Worm (Caenorhabditis elegans) whole organism, L3 larva: ENCODE data around the gene tpa-1.
"Not testable (repeated sequence)": the region's sequence is repeated elsewhere in the genome, so short reads cannot be mapped to it uniquely, and the experiment has no call there.

Experiments used
- ZK546.5 ChIP-seq: sonication (generic microtip); optimal IDR thresholded peaks from 2 replicates; lab custom pipeline; 2017; ENCODE audit warnings: missing biosample characterization, missing genetic modification characterization
- ceh-16 ChIP-seq: sonication (generic microtip); optimal IDR thresholded peaks from 2 replicates; lab custom pipeline; 2017; ENCODE audit warnings: missing biosample characterization, missing genetic modification characterization
- ceh-28 ChIP-seq: fragments of 150-350 bp; optimal IDR thresholded peaks from 2 replicates; lab custom pipeline; 2014; ENCODE audit warnings: missing biosample characterization, missing genetic modification reagents, missing genetic modification characterization
- ceh-82 ChIP-seq: fragments of 150-350 bp; optimal IDR thresholded peaks from 2 replicates; lab custom pipeline; 2014; ENCODE audit warnings: missing biosample characterization, missing genetic modification characterization
- ceh-9 ChIP-seq: sonication (generic microtip); optimal IDR thresholded peaks from 2 replicates; lab custom pipeline; 2018; ENCODE audit warnings: missing biosample characterization, missing genetic modification characterization
- daf-12 ChIP-seq: fragments of 150-350 bp; optimal IDR thresholded peaks from 2 replicates; lab custom pipeline; 2014; ENCODE audit warnings: missing biosample characterization, missing genetic modification reagents, missing genetic modification characterization
- elt-2 ChIP-seq: sonication (generic microtip); optimal IDR thresholded peaks from 2 replicates; lab custom pipeline; 2016; ENCODE audit warnings: missing genetic modification reagents, mild to moderate bottlenecking, missing genetic modification characterization, missing compliant biosample characterization
- elt-3 ChIP-seq, 3 experiments: fragments of 150-350 bp in 1 of 3; sonication (generic microtip) in 2 of 3; optimal IDR thresholded peaks; 2 replicates in 2 of 3; 4 replicates in 1 of 3; lab custom pipeline; 2014 to 2017; ENCODE audit warnings: missing biosample characterization in 3 of 3, missing genetic modification characterization in 3 of 3
- eor-1 ChIP-seq, 2 experiments: fragments of 150-350 bp; optimal IDR thresholded peaks; 2 replicates each; lab custom pipeline; 2014 to 2018; ENCODE audit warnings: missing biosample characterization in 2 of 2, missing genetic modification characterization in 2 of 2
- fkh-10 ChIP-seq: sonication (generic microtip); optimal IDR thresholded peaks from 2 replicates; lab custom pipeline; 2017; ENCODE audit warnings: missing biosample characterization, missing genetic modification reagents, missing genetic modification characterization
- fkh-2 ChIP-seq: fragments of 150-350 bp; optimal IDR thresholded peaks from 2 replicates; lab custom pipeline; 2014; ENCODE audit warnings: missing biosample characterization, missing genetic modification reagents, missing genetic modification characterization
- fos-1 ChIP-seq: fragments of 150-350 bp; optimal IDR thresholded peaks from 2 replicates; lab custom pipeline; 2014; ENCODE audit warnings: missing biosample characterization, missing genetic modification characterization
- lin-15B ChIP-seq: fragments of 150-350 bp; optimal IDR thresholded peaks from 2 replicates; lab custom pipeline; 2014; ENCODE audit warnings: missing biosample characterization, missing genetic modification characterization
- lin-39 ChIP-seq: fragments of 150-350 bp; optimal IDR thresholded peaks from 2 replicates; lab custom pipeline; 2018; ENCODE audit warnings: missing biosample characterization, missing genetic modification reagents, missing genetic modification characterization
- lsy-12 ChIP-seq: sonication (generic microtip); optimal IDR thresholded peaks from 2 replicates; lab custom pipeline; 2016; ENCODE audit warnings: mild to moderate bottlenecking, missing genetic modification characterization, missing compliant biosample characterization
- mdl-1 ChIP-seq: fragments of 150-350 bp; optimal IDR thresholded peaks from 2 replicates; lab custom pipeline; 2014; ENCODE audit warnings: missing biosample characterization, missing genetic modification characterization
- nfya-1 ChIP-seq: sonication (generic microtip); optimal IDR thresholded peaks from 2 replicates; lab custom pipeline; 2017; ENCODE audit warnings: missing genetic modification characterization, mild to moderate bottlenecking, missing compliant biosample characterization, antibody characterized with exemption, moderate library complexity; ENCODE audit not compliant: insufficient read depth
- nhr-11 ChIP-seq: fragments of 150-350 bp; optimal IDR thresholded peaks from 2 replicates; lab custom pipeline; 2014; ENCODE audit warnings: missing biosample characterization, missing genetic modification characterization
- nhr-12 ChIP-seq: fragments of 150-350 bp; optimal IDR thresholded peaks from 2 replicates; lab custom pipeline; 2014; ENCODE audit warnings: missing biosample characterization, missing genetic modification characterization
- nhr-237 ChIP-seq: fragments of 150-350 bp; optimal IDR thresholded peaks from 2 replicates; lab custom pipeline; 2014; ENCODE audit warnings: missing biosample characterization, missing genetic modification characterization
- nhr-25 ChIP-seq: sonication (generic microtip); optimal IDR thresholded peaks from 2 replicates; lab custom pipeline; 2017; ENCODE audit warnings: missing biosample characterization, missing genetic modification characterization
- nhr-28 ChIP-seq: fragments of 150-350 bp; optimal IDR thresholded peaks from 2 replicates; lab custom pipeline; 2014; ENCODE audit warnings: missing biosample characterization, missing genetic modification characterization
- pha-4 ChIP-seq: fragments of 150-350 bp; optimal IDR thresholded peaks from 2 replicates; lab custom pipeline; 2014; ENCODE audit warnings: missing biosample characterization, missing genetic modification reagents, missing genetic modification characterization
- sea-2 ChIP-seq: fragments of 150-350 bp; sonication (generic microtip); optimal IDR thresholded peaks from 4 replicates; lab custom pipeline; 2014; ENCODE audit warnings: missing biosample characterization, missing genetic modification reagents, missing genetic modification characterization
- skn-1 ChIP-seq: fragments of 150-350 bp; optimal IDR thresholded peaks from 2 replicates; lab custom pipeline; 2014; ENCODE audit warnings: missing biosample characterization, missing genetic modification characterization
- snpc-4 ChIP-seq: fragments of 150-350 bp; optimal IDR thresholded peaks from 2 replicates; lab custom pipeline; 2014; ENCODE audit warnings: missing biosample characterization, missing genetic modification characterization
- tbx-2 ChIP-seq: sonication (generic microtip); optimal IDR thresholded peaks from 2 replicates; lab custom pipeline; 2016; ENCODE audit warnings: mild to moderate bottlenecking, missing genetic modification characterization, missing compliant biosample characterization
- unc-39 ChIP-seq: sonication (generic microtip); optimal IDR thresholded peaks from 4 replicates; lab custom pipeline; 2017; ENCODE audit warnings: missing biosample characterization, missing genetic modification characterization
- unc-62 ChIP-seq: fragments of 150-350 bp; sonication (generic microtip); optimal IDR thresholded peaks from 4 replicates; lab custom pipeline; 2014; ENCODE audit warnings: missing biosample characterization, missing genetic modification reagents, missing genetic modification characterization
- zag-1 ChIP-seq: fragments of 150-350 bp; optimal IDR thresholded peaks from 2 replicates; lab custom pipeline; 2014; ENCODE audit warnings: missing biosample characterization, missing genetic modification characterization
- ztf-11 ChIP-seq: fragments of 150-350 bp; optimal IDR thresholded peaks from 2 replicates; lab custom pipeline; 2014; ENCODE audit warnings: missing biosample characterization, missing genetic modification characterization
- ztf-4 ChIP-seq: fragments of 150-350 bp; optimal IDR thresholded peaks from 2 replicates; lab custom pipeline; 2014; ENCODE audit warnings: missing biosample characterization, missing genetic modification characterization

The tpa-1 gene

ce11 chrIV:53539-53938 is 38.2 kb upstream of the tpa-1 start, which contains the start of gene T05C7.4:
Gene T05C7.4 (minus strand): TSS chrIV:53639.
- TF ChIP-seq ceh-28 (tag; lab: Kevin White, UChicago), result no peak
- TF ChIP-seq lin-39 (tag; lab: Kevin White, UChicago), result no peak
- TF ChIP-seq lin-15B, result no peak
- TF ChIP-seq ceh-16 (tag; lab: Kevin White, UChicago), result no peak

DNA sequence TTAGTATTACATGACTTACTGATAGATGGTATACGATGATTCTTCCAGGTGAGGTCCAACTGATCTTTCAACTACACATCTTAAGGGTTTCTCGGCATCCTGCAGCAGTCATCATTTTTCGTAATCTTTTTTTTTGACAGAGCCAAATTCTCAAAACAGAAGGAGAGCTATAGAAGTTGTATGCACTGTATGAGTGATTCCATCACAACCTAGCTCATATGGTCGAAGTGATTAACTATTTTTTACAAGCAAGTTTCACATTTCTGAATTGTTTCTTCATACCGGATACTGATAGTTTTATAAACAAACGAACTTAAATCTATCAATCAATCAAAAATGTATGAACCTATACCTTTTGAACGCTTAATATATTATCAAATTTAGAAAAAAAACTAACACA is 33.0 kb upstream of the tpa-1 start, which contains the start of gene T05C7.5:
TSS of gene T05C7.5 (minus strand) at position 101 of the 400 bp plus-strand sequence.
- TF ChIP-seq elt-2 (tag; lab: Kevin White, UChicago) (no peak), skn-1 (tag; lab: Kevin White, UChicago) (no peak), mdl-1 (no peak), ceh-16 (tag; lab: Kevin White, UChicago) (no peak), pha-4 (tag; lab: Kevin White, UChicago) (no peak), nhr-25 (no peak)

ce11 chrIV:61448-61847 is 30.3 kb upstream of the tpa-1 start, which contains the start of gene T05C7.7:
Gene T05C7.7 (plus strand): TSS chrIV:61748.
- not testable (repeated sequence) for TF ChIP-seq ceh-9, nhr-12, lin-39 (tag; lab: Kevin White, UChicago)
- TF ChIP-seq, all 47 proteins: peak for 0; not testable (repeated sequence) for 47

DNA sequence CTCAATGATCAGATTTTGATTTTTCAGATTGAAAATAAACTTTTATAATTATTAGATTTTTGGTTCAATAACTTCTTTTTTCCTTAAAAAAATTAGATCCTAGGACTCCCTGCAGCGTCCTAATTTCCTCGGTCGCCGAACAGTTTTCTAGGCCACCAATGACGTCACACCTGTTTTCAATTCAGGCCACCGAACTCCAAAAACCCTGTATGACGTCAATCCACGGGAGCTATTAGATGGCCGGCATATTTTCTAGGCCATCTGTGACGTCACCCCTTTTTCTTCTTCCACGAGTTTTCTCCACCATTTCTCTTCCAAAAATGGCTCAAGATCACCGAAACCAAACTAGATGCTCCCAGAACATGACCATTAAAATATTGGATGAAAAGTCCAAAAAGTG is 20.5 kb upstream of the tpa-1 start:
- TF ChIP-seq ceh-82 (tag; lab: Kevin White, UChicago) (no peak), zag-1 (tag; lab: Kevin White, UChicago) (no peak), eor-1 (tag; optimal IDR thresholded peaks at IDR 0.05; lab: Kevin White, UChicago) (no peak), snpc-4 (tag; lab: Kevin White, UChicago) (no peak), pha-4 (tag; lab: Kevin White, UChicago) (no peak), fkh-2 (no peak), fos-1 (tag; lab: Kevin White, UChicago) (no peak), lin-15B (no peak)

ce11 chrIV:73175-73574 is 18.6 kb upstream of the tpa-1 start:
- no peak for TF ChIP-seq skn-1 (tag; lab: Kevin White, UChicago)

DNA sequence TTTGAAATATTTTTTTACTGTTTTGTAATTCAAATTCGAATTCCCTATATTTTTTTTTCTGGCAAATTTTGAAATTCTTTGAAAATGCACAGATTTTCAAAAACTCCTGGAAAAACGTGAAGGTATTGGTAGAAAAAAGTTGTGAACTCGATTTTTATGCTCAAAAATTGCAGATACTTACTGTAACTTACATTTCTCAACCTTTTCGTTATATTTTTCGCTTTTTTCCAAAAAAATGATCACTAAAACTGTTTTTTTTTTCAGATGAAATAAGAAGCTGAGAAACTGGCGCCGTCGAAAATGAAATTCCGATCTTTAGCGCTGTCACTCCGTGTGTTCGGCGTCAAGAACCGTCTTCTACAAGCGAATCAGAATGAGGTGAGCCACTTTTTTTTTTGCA is 15.7 kb upstream of the tpa-1 start, which contains the start of gene T05C7.8:
TSS of gene T05C7.8 (plus strand) at position 301 of the 400 bp plus-strand sequence.
- no peak for TF ChIP-seq unc-39 (tag; lab: Kevin White, UChicago)
- TF ChIP-seq nfya-1 (tag; lab: Kevin White, UChicago), result no peak
- no peak for TF ChIP-seq lsy-12
- no peak for TF ChIP-seq ZK546.5
- TF ChIP-seq lin-39 (tag; lab: Kevin White, UChicago), result no peak
- TF ChIP-seq nhr-28, result no peak
- no peak for TF ChIP-seq daf-12
- TF ChIP-seq eor-1 (tag; optimal IDR thresholded peaks at IDR 0.05; lab: Kevin White, UChicago), result no peak
- no peak for TF ChIP-seq unc-62
- no peak for TF ChIP-seq nhr-12 (tag; lab: Kevin White, UChicago)
- TF ChIP-seq elt-3 (tag; optimal IDR thresholded peaks at IDR 0.05; lab: Kevin White, UChicago), result no peak
- TF ChIP-seq ceh-9 (tag; lab: Kevin White, UChicago), result no peak
- TF ChIP-seq nhr-11 (tag; lab: Kevin White, UChicago), result no peak
- no peak for TF ChIP-seq nhr-237
- no peak for TF ChIP-seq tbx-2
- TF ChIP-seq fkh-10 (GFP tag; lab: Kevin White, UChicago), result no peak
- TF ChIP-seq ztf-11 (tag; lab: Kevin White, UChicago), result no peak
- no peak for TF ChIP-seq mdl-1
- no peak for TF ChIP-seq sea-2
- TF ChIP-seq ztf-4 (tag; lab: Kevin White, UChicago), result no peak
